Worm (Caenorhabditis elegans) whole organism, L1 larva: ENCODE data around the gene ZK856.16.

Experiments used
- aly-2 ChIP-seq: fragments of 150-350 bp; optimal IDR thresholded peaks from 2 replicates; lab custom pipeline; 2014; ENCODE audit warnings: missing biosample characterization, missing genetic modification characterization
- ama-1 ChIP-seq: fragments of 150-350 bp; optimal IDR thresholded peaks from 2 replicates; lab custom pipeline; 2014
- ets-5 ChIP-seq: fragments of 200-800 bp; sonication (Bioruptor generic); IDR thresholded peaks from 2 replicates; pipeline ENCODE4 v1.3.6; 2022; ENCODE audit warnings: missing genetic modification characterization, missing compliant biosample characterization
- lin-13 ChIP-seq: fragments of 150-350 bp; optimal IDR thresholded peaks from 2 replicates; lab custom pipeline; 2014; ENCODE audit warnings: missing biosample characterization, missing genetic modification reagents, missing genetic modification characterization
- lin-15B ChIP-seq: fragments of 150-350 bp; sonication (generic microtip); optimal IDR thresholded peaks from 3 replicates; lab custom pipeline; 2014; ENCODE audit warnings: missing biosample characterization, missing genetic modification characterization
- nhr-12 ChIP-seq: sonication (generic microtip); optimal IDR thresholded peaks from 2 replicates; lab custom pipeline; 2017; ENCODE audit warnings: missing biosample characterization, missing genetic modification characterization
- nhr-19 ChIP-seq: fragments of 200-800 bp; sonication (Bioruptor generic); conservative IDR thresholded peaks from 2 replicates; pipeline ENCODE4 v1.3.6; 2022; ENCODE audit warnings: missing genetic modification characterization, missing compliant biosample characterization
- nhr-76 ChIP-seq: sonication (generic microtip); optimal IDR thresholded peaks from 2 replicates; lab custom pipeline; 2017; ENCODE audit warnings: missing biosample characterization, missing genetic modification characterization
- nhr-77 ChIP-seq: fragments of 150-350 bp; optimal IDR thresholded peaks from 2 replicates; lab custom pipeline; 2014; ENCODE audit warnings: missing biosample characterization, missing genetic modification characterization
- pqm-1 ChIP-seq: sonication (generic microtip); optimal IDR thresholded peaks from 3 replicates; lab custom pipeline; 2017; ENCODE audit warnings: missing biosample characterization, missing genetic modification characterization
- rnt-1 ChIP-seq: sonication (generic microtip); optimal IDR thresholded peaks from 2 replicates; lab custom pipeline; 2016; ENCODE audit warnings: mild to moderate bottlenecking, missing genetic modification characterization, moderate library complexity, missing compliant biosample characterization
- unc-86 ChIP-seq: sonication (generic microtip); optimal IDR thresholded peaks from 2 replicates; lab custom pipeline; 2016; ENCODE audit warnings: missing genetic modification characterization, missing compliant biosample characterization

- TF ChIP-seq nhr-12 (tag; lab: Kevin White, UChicago): no peak
- TF ChIP-seq aly-2 (tag; lab: Kevin White, UChicago): no peak
- no peak for TF ChIP-seq nhr-76
- no peak for TF ChIP-seq pqm-1 (tag; lab: Kevin White, UChicago)
- TF ChIP-seq ets-5: no peak
- TF ChIP-seq nhr-19: no peak
- no peak for TF ChIP-seq lin-15B (tag; lab: Kevin White, UChicago)
- no peak for TF ChIP-seq ama-1
- TF ChIP-seq lin-13 (GFP tag; lab: Kevin White, UChicago): no peak
- TF ChIP-seq unc-86 (tag; lab: Kevin White, UChicago): no peak
- no peak for TF ChIP-seq rnt-1 (tag; lab: Kevin White, UChicago)
- no peak for TF ChIP-seq nhr-77 (tag; lab: Kevin White, UChicago)
These were observed 47.3 kb upstream of the ZK856.16 start for ce11 chrV:10252682-10253081.
